Fruit fly (Drosophila melanogaster): ENCODE measurements around the gene rudhira.

The rudhira gene

dm6 chrX:11823003-11823402 is 6.3 kb downstream of the rudhira start (continued):
- no peak for TF ChIP-seq crc (GFP tag; optimal IDR thresholded peaks at IDR 0.05)
- TF ChIP-seq NFAT (GFP tag; IDR thresholded peaks at IDR 0.05), result no peak
- no peak for TF ChIP-seq fd3F (GFP tag; optimal IDR thresholded peaks at IDR 0.05)
- TF ChIP-seq lbe (GFP tag; optimal IDR thresholded peaks at IDR 0.05), result no peak
- no peak for TF ChIP-seq ham (GFP tag; IDR thresholded peaks at IDR 0.05)
- TF ChIP-seq hbn (GFP tag; IDR thresholded peaks at IDR 0.05; ENCODE audit: partially characterized antibody), result no peak
- no peak for TF ChIP-seq CG7963 (GFP tag; IDR thresholded peaks at IDR 0.05; ENCODE audit: partially characterized antibody)
- no peak for TF ChIP-seq mld (GFP tag; IDR thresholded peaks at IDR 0.05; ENCODE audit: partially characterized antibody)
- TF ChIP-seq CG4404 (GFP tag; IDR thresholded peaks at IDR 0.05), result no peak
- TF ChIP-seq slou (GFP tag; optimal IDR thresholded peaks at IDR 0.05), result no peak
- TF ChIP-seq CrebB (tag; optimal IDR thresholded peaks at IDR 0.05), result peak; percentile 32
- TF ChIP-seq CG4730 (GFP tag; IDR thresholded peaks at IDR 0.05), result no peak
- TF ChIP-seq CG6854 (GFP tag; optimal IDR thresholded peaks at IDR 0.05), result no peak
- no peak for TF ChIP-seq CG7357 (GFP tag; IDR thresholded peaks at IDR 0.05)
- TF ChIP-seq corto (GFP tag; optimal IDR thresholded peaks at IDR 0.05), result no peak
- TF ChIP-seq Fer2 (tag; optimal IDR thresholded peaks at IDR 0.05), result no peak
- no peak for TF ChIP-seq Hr51 (GFP tag; optimal IDR thresholded peaks at IDR 0.05)
- TF ChIP-seq HLHmδ (GFP tag; optimal IDR thresholded peaks at IDR 0.05), result peak; percentile 68
- TF ChIP-seq nmo (GFP tag; optimal IDR thresholded peaks at IDR 0.05), result no peak
- no peak for TF ChIP-seq pzg (GFP tag; optimal IDR thresholded peaks at IDR 0.05)
- TF ChIP-seq cg (GFP tag; optimal IDR thresholded peaks at IDR 0.05), result no peak
- TF ChIP-seq CG10979 (tag; optimal IDR thresholded peaks at IDR 0.05), result no peak
- no peak for TF ChIP-seq sna (GFP tag; IDR thresholded peaks at IDR 0.05; ENCODE audit: partially characterized antibody)
- TF ChIP-seq dysf (GFP tag; IDR thresholded peaks at IDR 0.05), result no peak
- TF ChIP-seq Eip74EF (GFP tag; optimal IDR thresholded peaks at IDR 0.05), result no peak
- no peak for TF ChIP-seq CG1832 (GFP tag; optimal IDR thresholded peaks at IDR 0.05)
- TF ChIP-seq CG18619 (GFP tag; optimal IDR thresholded peaks at IDR 0.05), result no peak
- no peak for TF ChIP-seq CG1792 (GFP tag; optimal IDR thresholded peaks at IDR 0.05)
- no peak for TF ChIP-seq luna (GFP tag; optimal IDR thresholded peaks at IDR 0.05)
- TF ChIP-seq CG33557 (GFP tag; optimal IDR thresholded peaks at IDR 0.05), result peak; percentile 33
- TF ChIP-seq insv (GFP tag; optimal IDR thresholded peaks at IDR 0.05), result no peak
- TF ChIP-seq fd64A (GFP tag; optimal IDR thresholded peaks at IDR 0.05), result peak; percentile 77
- no peak for TF ChIP-seq CG31441 (GFP tag; IDR thresholded peaks at IDR 0.05)
- no peak for TF ChIP-seq lilli (GFP tag; optimal IDR thresholded peaks at IDR 0.05)
- TF ChIP-seq CG2129 (GFP tag; IDR thresholded peaks at IDR 0.05; ENCODE audit: partially characterized antibody), result no peak
- no peak for TF ChIP-seq CG14860 (GFP tag; IDR thresholded peaks at IDR 0.05; ENCODE audit: partially characterized antibody)
- 0 out of 2 replicates have a peak, but pooled peaks have one; percentile 21 for TF ChIP-seq HLH3B (GFP tag; IDR thresholded peaks at IDR 0.05)
- TF ChIP-seq CG9932 (GFP tag; IDR thresholded peaks at IDR 0.05), result no peak
- TF ChIP-seq ATbp (GFP tag; optimal IDR thresholded peaks at IDR 0.05), result peak; percentile 77
- no peak for TF ChIP-seq aop (GFP tag; IDR thresholded peaks at IDR 0.05)
- TF ChIP-seq Pdp1 (GFP tag; optimal IDR thresholded peaks at IDR 0.05), result no peak
- no peak for TF ChIP-seq Antp (GFP tag; optimal IDR thresholded peaks at IDR 0.05)
- no peak for TF ChIP-seq CG3281 (GFP tag; optimal IDR thresholded peaks at IDR 0.05)
- TF ChIP-seq CG13296 (GFP tag; optimal IDR thresholded peaks at IDR 0.05), result no peak
- no peak for TF ChIP-seq CG6654 (GFP tag; optimal IDR thresholded peaks at IDR 0.05)
- no peak for TF ChIP-seq trem (tag; optimal IDR thresholded peaks at IDR 0.05)
- TF ChIP-seq CG31388 (GFP tag; optimal IDR thresholded peaks at IDR 0.05), result no peak
- no peak for TF ChIP-seq seq (GFP tag; IDR thresholded peaks at IDR 0.05)
- no peak for TF ChIP-seq CG10267 (tag; optimal IDR thresholded peaks at IDR 0.05)
- no peak for TF ChIP-seq MESR4 (GFP tag; optimal IDR thresholded peaks at IDR 0.05)

Data from whole organism, embryonic.